Fruit fly (Drosophila melanogaster): ENCODE measurements around the gene Mi-2.

Mi-2 gene

DNA sequence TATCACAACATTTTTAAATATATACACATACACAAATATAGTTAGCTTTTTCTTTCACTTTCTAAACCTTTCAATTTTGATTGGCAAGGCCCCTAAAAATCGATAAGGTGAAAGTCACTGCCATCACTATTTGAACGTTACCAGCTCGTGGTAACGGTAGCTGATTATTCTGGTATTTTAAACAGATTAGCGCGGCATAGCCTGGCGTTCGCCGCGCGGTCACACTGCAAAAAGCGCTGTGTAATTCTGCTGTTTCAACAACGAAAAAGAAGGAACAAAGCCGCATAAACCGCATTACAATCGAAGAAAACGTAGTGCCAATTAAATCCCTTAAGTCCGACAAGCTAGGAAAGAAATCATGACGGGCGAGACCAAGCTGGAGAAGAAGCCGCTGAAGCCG, 4.8 kb upstream of the Mi-2 start, which contains the start of gene Rpn1 (continued):
- no peak for TF ChIP-seq pita (GFP tag; optimal IDR thresholded peaks at IDR 0.05)
- TF ChIP-seq H15 (GFP tag; IDR thresholded peaks at IDR 0.05), result no peak
- TF ChIP-seq C15 (GFP tag; IDR thresholded peaks at IDR 0.05), result no peak
- no peak for TF ChIP-seq CG5180 (GFP tag; optimal IDR thresholded peaks at IDR 0.05)
- TF ChIP-seq ab (GFP tag; optimal IDR thresholded peaks at IDR 0.05), result no peak
- TF ChIP-seq CG8944 (GFP tag; optimal IDR thresholded peaks at IDR 0.05), result no peak
- TF ChIP-seq tgo (GFP tag; IDR thresholded peaks at IDR 0.05), result no peak
- no peak for TF ChIP-seq CG6813 (GFP tag; optimal IDR thresholded peaks at IDR 0.05)
- no peak for TF ChIP-seq hb (GFP tag; IDR thresholded peaks at IDR 0.05; ENCODE audit: partially characterized antibody)
- no peak for TF ChIP-seq Hr3 (GFP tag; optimal IDR thresholded peaks at IDR 0.05)
- no peak for TF ChIP-seq CG1832 (GFP tag; optimal IDR thresholded peaks at IDR 0.05)
- no peak for TF ChIP-seq CG11398 (GFP tag; optimal IDR thresholded peaks at IDR 0.05)
- no peak for TF ChIP-seq Max (GFP tag; optimal IDR thresholded peaks at IDR 0.05)
- TF ChIP-seq hkb (optimal IDR thresholded peaks at IDR 0.05), result no peak
- TF ChIP-seq hkb (GFP tag; IDR thresholded peaks at IDR 0.05), result no peak
- TF ChIP-seq B-H2 (GFP tag; optimal IDR thresholded peaks at IDR 0.05), result no peak
- no peak for TF ChIP-seq br (optimal IDR thresholded peaks at IDR 0.05)
- TF ChIP-seq bbx (GFP tag; IDR thresholded peaks at IDR 0.05; ENCODE audit: partially characterized antibody), result peak; percentile 49; the same call in 1 of the 2 replicates
- no peak for TF ChIP-seq lab (GFP tag; optimal IDR thresholded peaks at IDR 0.05)
- TF ChIP-seq Fer2 (tag; optimal IDR thresholded peaks at IDR 0.05), result no peak
- TF ChIP-seq ash1 (GFP tag; optimal IDR thresholded peaks at IDR 0.05), result no peak
- TF ChIP-seq danr (GFP tag; IDR thresholded peaks at IDR 0.05), result no peak
- no peak for TF ChIP-seq Hmx (GFP tag; optimal IDR thresholded peaks at IDR 0.05)
- TF ChIP-seq esg (GFP tag; conservative IDR thresholded peaks at IDR 0.05), result no peak
- no peak for TF ChIP-seq CG12942 (GFP tag; optimal IDR thresholded peaks at IDR 0.05)
- no peak for TF ChIP-seq CG9817 (tag; optimal IDR thresholded peaks at IDR 0.05)
- TF ChIP-seq CG32772 (GFP tag; IDR thresholded peaks at IDR 0.05), result no peak
- no peak for TF ChIP-seq CG11093 (GFP tag; IDR thresholded peaks at IDR 0.05)
- peak; percentile 37 for TF ChIP-seq CG14710 (tag; optimal IDR thresholded peaks at IDR 0.05)
- TF ChIP-seq insv (GFP tag; optimal IDR thresholded peaks at IDR 0.05), result no peak
- no peak for TF ChIP-seq CG43689 (GFP tag; IDR thresholded peaks at IDR 0.05)
- no peak for TF ChIP-seq slou (GFP tag; optimal IDR thresholded peaks at IDR 0.05)
- TF ChIP-seq CG17829 (tag; optimal IDR thresholded peaks at IDR 0.05), result peak; percentile 3
- no peak for TF ChIP-seq toy (GFP tag; IDR thresholded peaks at IDR 0.05)
- TF ChIP-seq odd (GFP tag; optimal IDR thresholded peaks at IDR 0.05), result no peak
- TF ChIP-seq CG16815 (GFP tag; optimal IDR thresholded peaks at IDR 0.05), result no peak
- TF ChIP-seq Hand (GFP tag; optimal IDR thresholded peaks at IDR 0.05), result no peak
- no peak for TF ChIP-seq CG13296 (GFP tag; optimal IDR thresholded peaks at IDR 0.05)
- no peak for TF ChIP-seq Hey (tag; optimal IDR thresholded peaks at IDR 0.05)
- TF ChIP-seq zen (tag; optimal IDR thresholded peaks at IDR 0.05), result peak; percentile 36
- no peak for TF ChIP-seq ac (GFP tag; optimal IDR thresholded peaks at IDR 0.05)
- TF ChIP-seq CG17186 (GFP tag; optimal IDR thresholded peaks at IDR 0.05), result peak; percentile 21
- no peak for TF ChIP-seq hbn (GFP tag; IDR thresholded peaks at IDR 0.05; ENCODE audit: partially characterized antibody)
- no peak for TF ChIP-seq Ravus (GFP tag; IDR thresholded peaks at IDR 0.05)
- no peak for TF ChIP-seq CG7928 (GFP tag; optimal IDR thresholded peaks at IDR 0.05)
- no peak for TF ChIP-seq Ada2b (GFP tag; IDR thresholded peaks at IDR 0.05)
- TF ChIP-seq CG7372 (GFP tag; IDR thresholded peaks at IDR 0.05), result no peak
- no peak for TF ChIP-seq Hr78 (GFP tag; optimal IDR thresholded peaks at IDR 0.05)
- no peak for TF ChIP-seq NK7.1 (GFP tag; optimal IDR thresholded peaks at IDR 0.05)
- TF ChIP-seq gsb-n (tag; optimal IDR thresholded peaks at IDR 0.05), result no peak
- no peak for TF ChIP-seq CG17385 (GFP tag; optimal IDR thresholded peaks at IDR 0.05)
- no peak for TF ChIP-seq sr (GFP tag; IDR thresholded peaks at IDR 0.05)

Measured in whole organism, embryonic.